Fruit fly (Drosophila melanogaster) whole organism, embryonic: ENCODE measurements around the gene CG15356.
A peak's percentile ranks its signal among the peaks of the same experiment; 100 is the strongest.

ENCODE experiments used
- ATbp ChIP-seq: fragments of 200-800 bp; sonication (Bioruptor generic); optimal IDR thresholded peaks from 2 replicates; lab custom pipeline; 2017; ENCODE audit warnings: missing biosample characterization, mild to moderate bottlenecking, missing genetic modification characterization, missing genetic modification reagents
- B-H1 ChIP-seq: fragments of 200-800 bp; sonication (Bioruptor generic); IDR thresholded peaks from 3 replicates; pipeline ENCODE4 v1.3.6; 2022; ENCODE audit warnings: missing biosample characterization, missing genetic modification characterization
- BtbVII ChIP-seq: fragments of 200-800 bp; sonication (Bioruptor generic); optimal IDR thresholded peaks from 3 replicates; lab custom pipeline; 2017; ENCODE audit warnings: missing biosample characterization, mild to moderate bottlenecking, missing genetic modification characterization
- CG10267 ChIP-seq: fragments of 200-800 bp; sonication (Bioruptor generic); optimal IDR thresholded peaks from 2 replicates; lab custom pipeline; 2018; ENCODE audit warnings: missing biosample characterization, mild to moderate bottlenecking, missing genetic modification characterization, moderate library complexity
- CG10274 ChIP-seq: fragments of 200-800 bp; sonication (Bioruptor generic); optimal IDR thresholded peaks from 3 replicates; lab custom pipeline; 2017; ENCODE audit warnings: missing biosample characterization, mild to moderate bottlenecking, missing genetic modification characterization
- CG10462 ChIP-seq: fragments of 200-800 bp; sonication (Bioruptor generic); optimal IDR thresholded peaks from 2 replicates; lab custom pipeline; 2016; ENCODE audit warnings: missing biosample characterization, missing genetic modification characterization
- CG10979 ChIP-seq: fragments of 200-800 bp; sonication (Bioruptor generic); optimal IDR thresholded peaks from 2 replicates; lab custom pipeline; 2018; ENCODE audit warnings: missing biosample characterization, mild to moderate bottlenecking, missing genetic modification characterization, moderate library complexity
- CG1603 ChIP-seq: fragments of 200-800 bp; sonication (Bioruptor generic); optimal IDR thresholded peaks from 2 replicates; lab custom pipeline; 2019; ENCODE audit warnings: missing biosample characterization, mild to moderate bottlenecking, missing genetic modification characterization, moderate library complexity
- CG17361 ChIP-seq: fragments of 200-800 bp; sonication (Bioruptor generic); IDR thresholded peaks from 3 replicates; pipeline ENCODE4 v1.3.6; 2022; ENCODE audit warnings: missing biosample characterization, missing genetic modification characterization
- CG17612 ChIP-seq: fragments of 200-800 bp; sonication (Bioruptor generic); IDR thresholded peaks from 2 replicates; pipeline ENCODE4 v1.3.6; 2022; ENCODE audit warnings: missing biosample characterization, missing genetic modification characterization
- CG4404 ChIP-seq: fragments of 200-800 bp; sonication (Bioruptor generic); IDR thresholded peaks from 2 replicates; pipeline ENCODE4 v1.3.6; 2022; ENCODE audit warnings: missing biosample characterization, missing genetic modification characterization
- CG6175 ChIP-seq: fragments of 200-800 bp; sonication (Bioruptor generic); IDR thresholded peaks from 3 replicates; pipeline ENCODE4 v1.3.6; 2022; ENCODE audit warnings: missing biosample characterization, missing genetic modification characterization
- CG6254 ChIP-seq: fragments of 200-800 bp; sonication (Bioruptor generic); optimal IDR thresholded peaks from 3 replicates; lab custom pipeline; 2017; ENCODE audit warnings: mild to moderate bottlenecking, missing biosample characterization, missing genetic modification reagents, missing genetic modification characterization
- CG7357 ChIP-seq: fragments of 200-800 bp; sonication (Bioruptor generic); IDR thresholded peaks from 3 replicates; pipeline ENCODE4 v1.3.6; 2022; ENCODE audit warnings: missing biosample characterization, missing genetic modification characterization
- CG7839 ChIP-seq: fragments of 200-800 bp; sonication (Bioruptor generic); optimal IDR thresholded peaks from 3 replicates; lab custom pipeline; 2018; ENCODE audit warnings: missing biosample characterization, mild to moderate bottlenecking, missing genetic modification characterization, moderate library complexity
- CG7928 ChIP-seq: fragments of 200-800 bp; sonication (Bioruptor generic); optimal IDR thresholded peaks from 2 replicates; lab custom pipeline; 2017; ENCODE audit warnings: missing biosample characterization, mild to moderate bottlenecking, missing genetic modification characterization
- CG8944 ChIP-seq: fragments of 200-800 bp; sonication (Bioruptor generic); optimal IDR thresholded peaks from 3 replicates; lab custom pipeline; 2016; ENCODE audit warnings: missing biosample characterization, missing genetic modification characterization
- CG9609 ChIP-seq: fragments of 200-800 bp; sonication (Bioruptor generic); optimal IDR thresholded peaks from 3 replicates; lab custom pipeline; 2016; ENCODE audit warnings: missing biosample characterization, missing genetic modification characterization
- Dad ChIP-seq: fragments of 200-800 bp; sonication (Bioruptor generic); optimal IDR thresholded peaks from 3 replicates; lab custom pipeline; 2016; ENCODE audit warnings: missing biosample characterization, missing genetic modification characterization
- Doc2 ChIP-seq: fragments of 200-800 bp; sonication (Bioruptor generic); IDR thresholded peaks from 2 replicates; pipeline ENCODE4 v1.3.6; 2022; ENCODE audit warnings: missing biosample characterization, missing genetic modification characterization
- Eip74EF ChIP-seq, 2 experiments: fragments of 200-800 bp in 1 of 2; fragments of >200 bp in 1 of 2; sonication (Bioruptor generic) in 1 of 2; optimal IDR thresholded peaks; 2 replicates each; lab custom pipeline; 2017 to 2019; ENCODE audit warnings: missing biosample characterization in 2 of 2, missing genetic modification characterization in 2 of 2, mild to moderate bottlenecking in 1 of 2, moderate library complexity in 1 of 2
- Ets97D ChIP-seq: fragments of 200-800 bp; sonication (Bioruptor generic); optimal IDR thresholded peaks from 3 replicates; lab custom pipeline; 2016; ENCODE audit warnings: missing biosample characterization, missing genetic modification characterization
- Hr3 ChIP-seq: fragments of 200-800 bp; sonication (Bioruptor generic); optimal IDR thresholded peaks from 3 replicates; lab custom pipeline; 2016; ENCODE audit warnings: missing biosample characterization, missing genetic modification characterization
- Hr78 ChIP-seq, 2 experiments: fragments of 200-800 bp in 1 of 2; fragments of >200 bp in 1 of 2; sonication (Bioruptor generic) in 1 of 2; optimal IDR thresholded peaks; 2 replicates each; lab custom pipeline; 2017 to 2019; ENCODE audit warnings: missing biosample characterization in 2 of 2, missing genetic modification characterization in 2 of 2, mild to moderate bottlenecking in 1 of 2, moderate library complexity in 1 of 2
- MBD-R2 ChIP-seq: fragments of 200-800 bp; sonication (Bioruptor generic); IDR thresholded peaks from 2 replicates; pipeline ENCODE4 v1.3.6; 2022; ENCODE audit warnings: missing biosample characterization, missing genetic modification characterization
- Nf-YC ChIP-seq: fragments of 200-800 bp; optimal IDR thresholded peaks from 3 replicates; lab custom pipeline; 2019; ENCODE audit warnings: missing biosample characterization, mild to moderate bottlenecking, missing genetic modification characterization, moderate library complexity
- Rx ChIP-seq: fragments of 200-800 bp; sonication (Bioruptor generic); IDR thresholded peaks from 2 replicates; pipeline ENCODE4 v1.3.6; 2022; ENCODE audit warnings: missing biosample characterization, missing genetic modification characterization
- Scr ChIP-seq: fragments of 200-800 bp; sonication (Bioruptor generic); IDR thresholded peaks from 2 replicates; pipeline ENCODE4 v1.3.6; 2022; ENCODE audit warnings: missing biosample characterization, missing genetic modification characterization; ENCODE audit not compliant: partially characterized antibody
- Sin3A ChIP-seq: fragments of >200 bp; optimal IDR thresholded peaks from 2 replicates; lab custom pipeline; 2018
- Trl ChIP-seq, 3 experiments: fragments of >200 bp in 2 of 3; fragments of 200-800 bp in 1 of 3; sonication (Bioruptor generic) in 1 of 3; optimal IDR thresholded peaks; 2 replicates in 1 of 3; 3 replicates in 2 of 3; lab custom pipeline; 2016 to 2017; ENCODE audit warnings: missing biosample characterization in 1 of 3, missing genetic modification characterization in 1 of 3
- bcd ChIP-seq: fragments of 200-800 bp; sonication (Bioruptor generic); optimal IDR thresholded peaks from 2 replicates; lab custom pipeline; 2017; ENCODE audit warnings: missing biosample characterization, mild to moderate bottlenecking, missing genetic modification characterization
- bowl ChIP-seq: fragments of 200-800 bp; sonication (Bioruptor generic); IDR thresholded peaks from 2 replicates; pipeline ENCODE4 v1.3.6; 2022; ENCODE audit warnings: missing biosample characterization, missing genetic modification characterization
- cad ChIP-seq: fragments of >200 bp; optimal IDR thresholded peaks from 2 replicates; lab custom pipeline; 2017; ENCODE audit warnings: missing biosample characterization, missing genetic modification characterization
- caup ChIP-seq: fragments of 200-800 bp; sonication (Bioruptor generic); optimal IDR thresholded peaks from 3 replicates; lab custom pipeline; 2017; ENCODE audit warnings: missing biosample characterization, mild to moderate bottlenecking, missing genetic modification characterization, moderate library complexity; ENCODE audit not compliant: severe bottlenecking
- chm ChIP-seq: fragments of 200-800 bp; sonication (Bioruptor generic); IDR thresholded peaks from 2 replicates; pipeline ENCODE4 v1.3.6; 2022; ENCODE audit warnings: missing biosample characterization, missing genetic modification characterization
- dmrt99B ChIP-seq: fragments of 200-800 bp; sonication (Bioruptor generic); optimal IDR thresholded peaks from 2 replicates; lab custom pipeline; 2018; ENCODE audit warnings: missing biosample characterization, mild to moderate bottlenecking, missing genetic modification characterization, moderate library complexity
- kay ChIP-seq: fragments of 200-800 bp; sonication (Bioruptor generic); optimal IDR thresholded peaks from 2 replicates; lab custom pipeline; 2016; ENCODE audit warnings: missing biosample characterization, missing genetic modification characterization
- nerfin-1 ChIP-seq: fragments of 200-800 bp; sonication (Bioruptor generic); optimal IDR thresholded peaks from 3 replicates; lab custom pipeline; 2019; ENCODE audit warnings: missing biosample characterization, mild to moderate bottlenecking, missing genetic modification characterization, moderate library complexity
- oc ChIP-seq: fragments of 200-800 bp; sonication (Bioruptor generic); optimal IDR thresholded peaks from 2 replicates; lab custom pipeline; 2018; ENCODE audit warnings: missing biosample characterization, mild to moderate bottlenecking, missing genetic modification characterization, moderate library complexity
- phol ChIP-seq: fragments of 200-800 bp; sonication (Bioruptor generic); optimal IDR thresholded peaks from 3 replicates; lab custom pipeline; 2018; ENCODE audit warnings: missing biosample characterization, mild to moderate bottlenecking, missing genetic modification characterization, moderate library complexity
- pzg ChIP-seq: fragments of 200-800 bp; sonication (Bioruptor generic); optimal IDR thresholded peaks from 3 replicates; lab custom pipeline; 2018; ENCODE audit warnings: missing biosample characterization, mild to moderate bottlenecking, missing genetic modification characterization, moderate library complexity
- ro ChIP-seq: fragments of 200-800 bp; sonication (Bioruptor generic); IDR thresholded peaks from 2 replicates; pipeline ENCODE4 v1.3.6; 2022; ENCODE audit warnings: missing biosample characterization, missing genetic modification characterization
- sob ChIP-seq: fragments of 200-800 bp; sonication (Bioruptor generic); IDR thresholded peaks from 2 replicates; pipeline ENCODE4 v1.3.6; 2022; ENCODE audit warnings: missing biosample characterization, missing genetic modification characterization
- tll ChIP-seq, 2 experiments: fragments of 200-800 bp in 1 of 2; fragments of >200 bp in 1 of 2; sonication (Bioruptor generic) in 1 of 2; optimal IDR thresholded peaks; 2 replicates each; lab custom pipeline; 2017 to 2019; ENCODE audit warnings: missing biosample characterization in 2 of 2, missing genetic modification characterization in 2 of 2, mild to moderate bottlenecking in 1 of 2, moderate library complexity in 1 of 2
- unpg ChIP-seq: fragments of 200-800 bp; sonication (Bioruptor generic); optimal IDR thresholded peaks from 3 replicates; lab custom pipeline; 2018; ENCODE audit warnings: missing biosample characterization, mild to moderate bottlenecking, missing genetic modification characterization, moderate library complexity

CG15356 gene

DNA sequence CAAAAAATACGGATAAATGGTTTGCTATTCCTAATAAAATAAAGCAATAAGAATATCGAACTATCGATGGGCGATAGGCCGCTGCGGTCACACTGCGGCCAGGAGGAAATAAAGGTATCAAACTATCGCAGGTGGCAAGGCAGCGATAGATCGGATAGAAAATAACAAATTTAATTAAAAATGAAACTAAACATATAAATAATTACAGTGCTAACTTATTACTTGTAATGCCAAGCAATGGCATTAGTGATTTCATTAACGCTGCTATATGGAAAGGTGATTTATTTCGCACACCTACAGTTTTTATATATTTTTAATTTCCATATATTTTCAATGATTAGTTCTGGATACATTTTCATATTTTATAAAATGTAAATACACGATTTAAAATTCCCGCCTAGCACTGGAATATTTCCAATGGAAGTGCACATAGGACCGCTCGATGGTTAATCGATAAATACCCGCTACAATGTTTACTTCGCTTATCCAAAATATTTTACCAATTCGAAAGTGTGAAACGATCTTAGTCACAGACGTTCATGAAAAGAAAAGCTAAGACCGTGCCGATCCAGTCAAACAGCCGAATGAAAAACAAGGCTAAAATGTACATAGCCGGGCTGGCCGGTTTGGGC is at the start of gene CG15356, which contains the start of gene CG15362 (continued):
- TF ChIP-seq pzg (GFP tag; lab: Kevin White, UChicago) (peak; percentile 82), CG10267 (tag; lab: Kevin White, UChicago) (peak; percentile 53), nerfin-1 (tag; lab: Kevin White, UChicago) (no peak), phol (peak; percentile 61), ATbp (no peak), CG7839 (no peak), cad (GFP tag; lab: Kevin White, UChicago) (no peak), CG10462 (GFP tag; lab: Kevin White, UChicago) (peak; percentile 14), CG17361 (GFP tag; lab: Robert Waterston, UW) (peak; percentile 58; the same call in 1 of the 3 replicates), bowl (GFP tag; lab: Robert Waterston, UW) (no peak), CG10274 (GFP tag; lab: Kevin White, UChicago) (no peak), CG17612 (GFP tag; lab: Robert Waterston, UW) (no peak), ro (no peak), Sin3A (lab: Kevin White, UChicago) (peak; percentile 67), Hr78 (GFP tag; optimal IDR thresholded peaks at IDR 0.05; lab: Kevin White, UChicago) (no peak), CG7928 (GFP tag; lab: Kevin White, UChicago) (no peak), sob (GFP tag; lab: Robert Waterston, UW) (peak; percentile 52; the same call in 1 of the 2 replicates), Trl (optimal IDR thresholded peaks at IDR 0.05; lab: Kevin White, UChicago) (no peak), Trl (GFP tag; optimal IDR thresholded peaks at IDR 0.05; lab: Kevin White, UChicago) (no peak), CG9609 (GFP tag; lab: Kevin White, UChicago) (no peak), dmrt99B (no peak), MBD-R2 (peak; percentile 84), kay (GFP tag; lab: Kevin White, UChicago) (no peak), Doc2 (no peak), chm (GFP tag; lab: Robert Waterston, UW) (no peak), Eip74EF (GFP tag; optimal IDR thresholded peaks at IDR 0.05; lab: Kevin White, UChicago) (no peak), CG4404 (GFP tag; lab: Robert Waterston, UW) (no peak), bcd (peak; percentile 62), oc (tag; lab: Kevin White, UChicago) (no peak), Nf-YC (peak; percentile 29), Ets97D (GFP tag; lab: Kevin White, UChicago) (peak; percentile 86), CG7357 (GFP tag; lab: Robert Waterston, UW) (no peak)

DNA sequence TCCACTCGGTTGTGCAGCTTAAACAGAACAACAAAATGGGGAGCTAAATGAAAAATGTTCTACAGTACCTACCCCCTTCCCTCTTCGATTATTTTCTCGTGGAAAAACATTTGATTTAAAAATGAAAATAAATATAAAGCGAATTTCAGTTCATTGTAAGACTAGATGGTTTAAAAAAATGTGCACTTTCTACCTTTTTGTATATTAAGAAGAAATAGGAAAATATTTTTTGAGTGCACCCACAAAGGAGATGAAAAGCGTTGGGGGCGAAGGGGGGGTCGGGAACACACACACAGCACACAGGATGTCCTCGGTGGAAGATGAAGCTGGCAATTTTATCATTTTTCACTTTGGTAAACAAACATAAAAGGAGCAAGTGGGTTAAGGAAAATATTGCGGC is 42.3 kb upstream of the CG15356 start:
- TF ChIP-seq caup (GFP tag; lab: Kevin White, UChicago) = no peak
- no peak for TF ChIP-seq CG8944 (GFP tag; lab: Kevin White, UChicago)
- no peak for TF ChIP-seq CG6175
- TF ChIP-seq B-H1 (GFP tag; lab: Robert Waterston, UW) = no peak
- TF ChIP-seq CG1603 (tag; lab: Kevin White, UChicago) = no peak
- no peak for TF ChIP-seq Rx (GFP tag; lab: Robert Waterston, UW)
- no peak for TF ChIP-seq CG6254 (GFP tag; lab: Kevin White, UChicago)
- TF ChIP-seq Dad (GFP tag; lab: Kevin White, UChicago) = no peak
- no peak for TF ChIP-seq Scr (GFP tag; lab: Robert Waterston, UW)
- TF ChIP-seq Hr3 = no peak
- no peak for TF ChIP-seq BtbVII (GFP tag; lab: Kevin White, UChicago)
- no peak for TF ChIP-seq CG10979 (tag; lab: Kevin White, UChicago)
- TF ChIP-seq oc (tag; lab: Kevin White, UChicago) = no peak
- no peak for TF ChIP-seq unpg (GFP tag; lab: Kevin White, UChicago)
- no peak for TF ChIP-seq tll (GFP tag; optimal IDR thresholded peaks at IDR 0.05; lab: Kevin White, UChicago)
